Worm (Caenorhabditis elegans): ENCODE data around the gene Y54F10BM.20.

ce11 chrIII:2331033-2331625, 23.1 kb downstream of the Y54F10BM.20 start, which contains the start of the genes Y54F10BM.13 and ppm-1.D:
- TF ChIP-seq nfya-2 (GFP tag; IDR thresholded peaks at IDR 0.05) (no peak), dox-1 (GFP tag; IDR thresholded peaks at IDR 0.05) (no peak), unc-130 (GFP tag; optimal IDR thresholded peaks at IDR 0.05) (no peak), chd-7 (tag; optimal IDR thresholded peaks at IDR 0.05) (no peak), madf-6 (GFP tag; IDR thresholded peaks at IDR 0.05) (peak; percentile 19; the same call in 1 of the 2 replicates), pha-4 (tag; optimal IDR thresholded peaks at IDR 0.05) (no peak), T26A5.8 (tag; optimal IDR thresholded peaks at IDR 0.05) (no peak), tlf-1 (GFP tag; optimal IDR thresholded peaks at IDR 0.05) (no peak), dpl-1 (GFP tag; optimal IDR thresholded peaks at IDR 0.05) (peak; percentile 63), hmg-20 (GFP tag; IDR thresholded peaks at IDR 0.05) (no peak), cebp-1 (GFP tag; IDR thresholded peaks at IDR 0.05) (no peak), cebp-1 (tag; optimal IDR thresholded peaks at IDR 0.05) (no peak), sea-2 (GFP tag; IDR thresholded peaks at IDR 0.05) (no peak), ets-4 (GFP tag; optimal IDR thresholded peaks at IDR 0.05) (no peak), F22D6.2 (tag; optimal IDR thresholded peaks at IDR 0.05) (no peak)
